Worm (Caenorhabditis elegans) whole organism, late embryonic: ENCODE data around the gene srbc-55.
A peak's percentile ranks its signal among the peaks of the same experiment; 100 is the strongest.

Experiments
- C08G9.2 ChIP-seq: sonication (generic microtip); optimal IDR thresholded peaks from 2 replicates; lab custom pipeline; 2016; ENCODE audit warnings: mild to moderate bottlenecking, missing genetic modification characterization, moderate library complexity, missing compliant biosample characterization
- C38D4.7 ChIP-seq: fragments of 200-800 bp; sonication (Bioruptor generic); optimal IDR thresholded peaks from 2 replicates; lab custom pipeline; 2018; ENCODE audit warnings: mild to moderate bottlenecking, missing genetic modification characterization, moderate library complexity, missing compliant biosample characterization
- F13H6.1 ChIP-seq: sonication (generic microtip); optimal IDR thresholded peaks from 2 replicates; lab custom pipeline; 2016; ENCODE audit warnings: missing genetic modification characterization, missing compliant biosample characterization
- K02D7.2 ChIP-seq: sonication (generic microtip); optimal IDR thresholded peaks from 2 replicates; lab custom pipeline; 2017; ENCODE audit warnings: mild to moderate bottlenecking, missing genetic modification characterization, missing compliant biosample characterization
- K09A11.1 ChIP-seq: sonication (generic microtip); optimal IDR thresholded peaks from 2 replicates; lab custom pipeline; 2017; ENCODE audit warnings: antibody characterized with exemption, mild to moderate bottlenecking, missing genetic modification characterization, missing compliant biosample characterization; ENCODE audit not compliant: insufficient read depth
- T23F11.4 ChIP-seq: fragments of 200-800 bp; sonication (Bioruptor generic); optimal IDR thresholded peaks from 2 replicates; lab custom pipeline; 2018; ENCODE audit warnings: mild to moderate bottlenecking, missing genetic modification characterization, missing compliant biosample characterization
- Y22D7AL.16 ChIP-seq: sonication (generic microtip); optimal IDR thresholded peaks from 2 replicates; lab custom pipeline; 2016; ENCODE audit warnings: missing genetic modification characterization, missing compliant biosample characterization
- ama-1 ChIP-seq: fragments of 150-350 bp; optimal IDR thresholded peaks from 2 replicates; lab custom pipeline; 2014
- ceh-14 ChIP-seq: sonication (generic microtip); optimal IDR thresholded peaks from 2 replicates; lab custom pipeline; 2016; ENCODE audit warnings: missing genotype, missing genetic modification characterization, missing compliant biosample characterization
- ceh-18 ChIP-seq: sonication (generic microtip); optimal IDR thresholded peaks from 2 replicates; lab custom pipeline; 2016; ENCODE audit warnings: missing genetic modification characterization, missing compliant biosample characterization
- ceh-19 ChIP-seq: fragments of 200-800 bp; sonication (Bioruptor generic); optimal IDR thresholded peaks from 2 replicates; lab custom pipeline; 2018; ENCODE audit warnings: mild to moderate bottlenecking, missing genetic modification characterization, missing compliant biosample characterization
- ceh-22 ChIP-seq: sonication (generic microtip); optimal IDR thresholded peaks from 2 replicates; lab custom pipeline; 2017; ENCODE audit warnings: missing biosample characterization, missing genetic modification characterization
- ceh-24 ChIP-seq: sonication (generic microtip); optimal IDR thresholded peaks from 2 replicates; lab custom pipeline; 2016; ENCODE audit warnings: mild to moderate bottlenecking, missing genetic modification characterization, missing compliant biosample characterization
- ceh-31 ChIP-seq: sonication (generic microtip); optimal IDR thresholded peaks from 2 replicates; lab custom pipeline; 2016; ENCODE audit warnings: missing genetic modification characterization, missing compliant biosample characterization
- ceh-34 ChIP-seq: sonication (generic microtip); optimal IDR thresholded peaks from 2 replicates; lab custom pipeline; 2016; ENCODE audit warnings: mild to moderate bottlenecking, missing genetic modification characterization, missing compliant biosample characterization
- ceh-48 ChIP-seq: sonication (generic microtip); optimal IDR thresholded peaks from 2 replicates; lab custom pipeline; 2016; ENCODE audit warnings: missing genetic modification characterization, inconsistent platforms, missing compliant biosample characterization
- ceh-6 ChIP-seq: fragments of 200-800 bp; sonication (Bioruptor generic); optimal IDR thresholded peaks from 2 replicates; lab custom pipeline; 2018; ENCODE audit warnings: mild to moderate bottlenecking, missing genetic modification characterization, missing compliant biosample characterization
- che-1 ChIP-seq: sonication (generic microtip); optimal IDR thresholded peaks from 2 replicates; lab custom pipeline; 2016; ENCODE audit warnings: mild to moderate bottlenecking, missing genetic modification characterization, missing compliant biosample characterization
- dmd-4 ChIP-seq: sonication (generic microtip); optimal IDR thresholded peaks from 2 replicates; lab custom pipeline; 2016; ENCODE audit warnings: borderline replicate concordance, missing genetic modification characterization, missing compliant biosample characterization
- elt-2 ChIP-seq: sonication (generic microtip); optimal IDR thresholded peaks from 2 replicates; lab custom pipeline; 2016; ENCODE audit warnings: missing genetic modification reagents, missing genetic modification characterization, missing compliant biosample characterization
- eyg-1 ChIP-seq: sonication (generic microtip); optimal IDR thresholded peaks from 2 replicates; lab custom pipeline; 2016; ENCODE audit warnings: missing genotype, missing genetic modification characterization, missing compliant biosample characterization
- fax-1 ChIP-seq: sonication (generic microtip); optimal IDR thresholded peaks from 2 replicates; lab custom pipeline; 2016; ENCODE audit warnings: missing genotype, missing genetic modification characterization, missing compliant biosample characterization
- fkh-6 ChIP-seq: sonication (generic microtip); optimal IDR thresholded peaks from 2 replicates; lab custom pipeline; 2016; ENCODE audit warnings: missing genetic modification characterization, missing compliant biosample characterization
- gmeb-2 ChIP-seq: sonication (generic microtip); optimal IDR thresholded peaks from 2 replicates; lab custom pipeline; 2016; ENCODE audit warnings: missing genetic modification characterization, inconsistent platforms, missing compliant biosample characterization
- hlh-13 ChIP-seq: fragments of 200-800 bp; sonication (Bioruptor generic); optimal IDR thresholded peaks from 2 replicates; lab custom pipeline; 2018; ENCODE audit warnings: mild to moderate bottlenecking, missing genetic modification characterization, missing compliant biosample characterization
- hlh-30 ChIP-seq: sonication (generic microtip); optimal IDR thresholded peaks from 2 replicates; lab custom pipeline; 2017; ENCODE audit warnings: antibody characterized with exemption, missing genetic modification characterization, missing compliant biosample characterization; ENCODE audit not compliant: insufficient read depth
- hlh-6 ChIP-seq: sonication (generic microtip); optimal IDR thresholded peaks from 2 replicates; lab custom pipeline; 2016; ENCODE audit warnings: missing genotype, missing genetic modification characterization, missing compliant biosample characterization
- lin-11 ChIP-seq: fragments of 200-800 bp; sonication (Bioruptor generic); optimal IDR thresholded peaks from 2 replicates; lab custom pipeline; 2018; ENCODE audit warnings: mild to moderate bottlenecking, missing genetic modification characterization, missing compliant biosample characterization
- madf-2 ChIP-seq: sonication (generic microtip); optimal IDR thresholded peaks from 2 replicates; lab custom pipeline; 2017; ENCODE audit warnings: missing genetic modification characterization, missing compliant biosample characterization
- nfya-1 ChIP-seq: sonication (generic microtip); optimal IDR thresholded peaks from 2 replicates; lab custom pipeline; 2017; ENCODE audit warnings: missing genetic modification characterization, mild to moderate bottlenecking, missing compliant biosample characterization, antibody characterized with exemption, moderate library complexity
- nhr-11 ChIP-seq: fragments of 150-350 bp; optimal IDR thresholded peaks from 2 replicates; lab custom pipeline; 2014; ENCODE audit warnings: missing biosample characterization, missing genetic modification characterization
- nhr-232 ChIP-seq: sonication (generic microtip); optimal IDR thresholded peaks from 2 replicates; lab custom pipeline; 2016; ENCODE audit warnings: missing genetic modification characterization, missing compliant biosample characterization
- npax-4 ChIP-seq: sonication (generic microtip); optimal IDR thresholded peaks from 2 replicates; lab custom pipeline; 2016; ENCODE audit warnings: missing genetic modification characterization, missing compliant biosample characterization
- pat-9 ChIP-seq: fragments of 200-800 bp; sonication (Bioruptor generic); optimal IDR thresholded peaks from 2 replicates; lab custom pipeline; 2018; ENCODE audit warnings: mild to moderate bottlenecking, missing genetic modification characterization, moderate library complexity, missing compliant biosample characterization
- pha-4 ChIP-seq: fragments of 150-350 bp; optimal IDR thresholded peaks from 2 replicates; lab custom pipeline; 2018; ENCODE audit warnings: missing biosample characterization, missing genetic modification reagents, missing genetic modification characterization
- pqm-1 ChIP-seq: sonication (generic microtip); optimal IDR thresholded peaks from 2 replicates; lab custom pipeline; 2016; ENCODE audit warnings: missing genetic modification characterization, missing compliant biosample characterization
- pros-1 ChIP-seq: fragments of 150-350 bp; optimal IDR thresholded peaks from 2 replicates; lab custom pipeline; 2014; ENCODE audit warnings: missing biosample characterization, missing genetic modification reagents, missing genetic modification characterization
- ref-2 ChIP-seq: sonication (generic microtip); optimal IDR thresholded peaks from 2 replicates; lab custom pipeline; 2016; ENCODE audit warnings: missing genetic modification characterization, missing compliant biosample characterization
- rnt-1 ChIP-seq: sonication (generic microtip); optimal IDR thresholded peaks from 2 replicates; lab custom pipeline; 2016; ENCODE audit warnings: missing genetic modification characterization, missing compliant biosample characterization
- sdc-2 ChIP-seq: sonication (generic microtip); optimal IDR thresholded peaks from 2 replicates; lab custom pipeline; 2016; ENCODE audit warnings: missing genotype, missing genetic modification characterization, missing compliant biosample characterization
- sox-4 ChIP-seq: sonication (generic microtip); optimal IDR thresholded peaks from 2 replicates; lab custom pipeline; 2017; ENCODE audit warnings: mild to moderate bottlenecking, missing genetic modification characterization, inconsistent platforms, missing compliant biosample characterization
- unc-3 ChIP-seq, 2 experiments: fragments of 200-800 bp in 1 of 2; sonication (Bioruptor generic) in 1 of 2; sonication (generic microtip) in 1 of 2; conservative IDR thresholded peaks in 1 of 2; optimal IDR thresholded peaks in 1 of 2; 2 replicates each; pipeline versions ENCODE4 v1.3.6 to Lab custom; 2016 to 2022; ENCODE audit warnings: missing compliant biosample characterization in 2 of 2, missing genetic modification characterization in 2 of 2, missing genetic modification reagents in 1 of 2
- unc-42 ChIP-seq: sonication (generic microtip); optimal IDR thresholded peaks from 2 replicates; lab custom pipeline; 2016; ENCODE audit warnings: missing genotype, missing genetic modification characterization, missing compliant biosample characterization
- unc-86 ChIP-seq: sonication (generic microtip); optimal IDR thresholded peaks from 2 replicates; lab custom pipeline; 2016; ENCODE audit warnings: missing genetic modification characterization, missing compliant biosample characterization
- ztf-16 ChIP-seq: sonication (generic microtip); optimal IDR thresholded peaks from 2 replicates; lab custom pipeline; 2017; ENCODE audit warnings: missing genetic modification characterization, missing compliant biosample characterization

Gene srbc-55

ce11 chrV:15829907-15830306, at the start of gene srbc-55:
Gene srbc-55, minus strand, starts transcription at chrV:15830007.
- TF ChIP-seq ztf-16 (tag; lab: Kevin White, UChicago) (no peak), ama-1 (lab: Kevin White, UChicago) (no peak), Y22D7AL.16 (no peak), lin-11 (no peak), nhr-232 (no peak), ceh-48 (no peak), C38D4.7 (GFP tag; lab: Kevin White, UChicago) (no peak), hlh-13 (no peak), fax-1 (tag; lab: Kevin White, UChicago) (no peak), unc-3 (GFP tag; conservative IDR thresholded peaks at IDR 0.05; lab: Robert Waterston, UW) (no peak), unc-3 (tag; optimal IDR thresholded peaks at IDR 0.05; lab: Kevin White, UChicago) (no peak), nfya-1 (tag; lab: Kevin White, UChicago) (no peak), gmeb-2 (tag; lab: Kevin White, UChicago) (no peak), npax-4 (tag; lab: Kevin White, UChicago) (no peak), hlh-6 (tag; lab: Kevin White, UChicago) (no peak)
- TF ChIP-seq, all 69 proteins: peak for 0

- TF ChIP-seq pha-4 (tag; lab: Kevin White, UChicago) (no peak), F13H6.1 (tag; lab: Kevin White, UChicago) (no peak), nhr-11 (tag; lab: Kevin White, UChicago) (no peak), ceh-6 (GFP tag; lab: Kevin White, UChicago) (no peak), pros-1 (tag; lab: Kevin White, UChicago) (no peak), unc-3 (GFP tag; conservative IDR thresholded peaks at IDR 0.05; lab: Robert Waterston, UW) (no peak), unc-3 (tag; optimal IDR thresholded peaks at IDR 0.05; lab: Kevin White, UChicago) (no peak), fkh-6 (tag; lab: Kevin White, UChicago) (no peak), hlh-13 (no peak), rnt-1 (no peak), ama-1 (lab: Kevin White, UChicago) (no peak), ceh-18 (tag; lab: Kevin White, UChicago) (no peak), ceh-19 (GFP tag; lab: Kevin White, UChicago) (no peak), elt-2 (tag; lab: Kevin White, UChicago) (no peak), sdc-2 (tag; lab: Kevin White, UChicago) (no peak), unc-42 (no peak), C08G9.2 (no peak), K09A11.1 (tag; lab: Kevin White, UChicago) (no peak), ceh-31 (tag; lab: Kevin White, UChicago) (no peak)
Measured at ce11 chrV:15879508-15879907, 49.7 kb upstream of the srbc-55 start, which contains the start of gene nhr-84. Gene nhr-84, minus strand, starts transcription at chrV:15879608.

- TF ChIP-seq unc-42, result no peak
- TF ChIP-seq eyg-1, result no peak
- TF ChIP-seq pros-1 (tag; lab: Kevin White, UChicago), result no peak
- TF ChIP-seq dmd-4 (tag; lab: Kevin White, UChicago), result no peak
- TF ChIP-seq ceh-22 (tag; lab: Kevin White, UChicago), result no peak
- TF ChIP-seq pqm-1 (tag; lab: Kevin White, UChicago), result no peak
- TF ChIP-seq elt-2 (tag; lab: Kevin White, UChicago), result no peak
Measured at ce11 chrV:15876308-15876707, 46.5 kb upstream of the srbc-55 start, which contains the start of gene nhr-102. Gene nhr-102, minus strand, starts transcription at chrV:15876408.

- TF ChIP-seq K02D7.2 (tag; lab: Kevin White, UChicago) (peak; percentile 99), T23F11.4 (GFP tag; lab: Kevin White, UChicago) (peak; percentile 99), ceh-14 (peak; percentile 99), hlh-30 (peak; percentile 90), pat-9 (peak; percentile 100), pqm-1 (tag; lab: Kevin White, UChicago) (peak; percentile 99), ceh-24 (peak; percentile 99), lin-11 (peak; percentile 97), che-1 (tag; lab: Kevin White, UChicago) (peak; percentile 98), K09A11.1 (tag; lab: Kevin White, UChicago) (peak; percentile 93), ceh-48 (peak; percentile 99), sox-4 (tag; lab: Kevin White, UChicago) (peak; percentile 99), unc-86 (tag; lab: Kevin White, UChicago) (peak; percentile 99), ztf-16 (tag; lab: Kevin White, UChicago) (peak; percentile 99), npax-4 (tag; lab: Kevin White, UChicago) (peak; percentile 98), madf-2 (peak; percentile 98), ceh-34 (tag; lab: Kevin White, UChicago) (peak; percentile 99), pha-4 (tag; lab: Kevin White, UChicago) (no peak), ref-2 (tag; lab: Kevin White, UChicago) (peak; percentile 99), ceh-22 (tag; lab: Kevin White, UChicago) (peak; percentile 55), Y22D7AL.16 (peak; percentile 99)
Measured at ce11 chrV:15873762-15874161, 44.0 kb upstream of the srbc-55 start.
